Worm (Caenorhabditis elegans): Measurements from ENCODE around the gene K12H6.8.

DNA sequence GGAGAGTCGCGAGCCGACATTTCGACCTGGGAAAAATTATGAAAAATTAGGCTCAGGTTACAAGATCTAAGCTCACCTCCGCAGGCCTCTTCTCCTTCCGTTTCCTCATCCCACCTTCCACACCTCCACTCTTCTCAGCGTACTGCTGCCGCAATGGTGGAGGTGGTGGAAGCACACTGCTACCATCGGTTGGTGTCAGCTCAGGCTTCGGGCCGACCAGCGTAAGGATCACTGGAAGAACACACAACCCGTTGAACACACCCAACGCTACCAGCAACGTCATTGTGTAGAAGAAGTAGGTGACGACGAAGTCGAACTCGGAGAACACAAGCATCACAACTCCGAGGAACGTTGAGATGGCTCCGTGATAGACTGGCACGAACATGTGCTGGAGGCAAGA, 18.0 kb downstream of the K12H6.8 start:
- TF ChIP-seq Y48G9A.11 (GFP tag; IDR thresholded peaks at IDR 0.05) = no peak
- no peak for TF ChIP-seq mdt-29 (GFP tag; IDR thresholded peaks at IDR 0.05)
- TF ChIP-seq ceh-82 (tag; optimal IDR thresholded peaks at IDR 0.05) = no peak
- no peak for TF ChIP-seq ztf-11 (tag; optimal IDR thresholded peaks at IDR 0.05)

All from whole organism, L4 larva.